Worm (Caenorhabditis elegans) whole organism, dauer: ENCODE data around the gene F16G10.13.

Experiments used
- unc-62 ChIP-seq: sonication (generic microtip); optimal IDR thresholded peaks from 2 replicates; lab custom pipeline; 2017; ENCODE audit warnings: missing biosample characterization, missing genetic modification reagents, missing genetic modification characterization

Gene F16G10.13

ce11 chrII:2366623-2367365 is 29.0 kb downstream of the F16G10.13 start, which contains the start of the genes F43C11.12 and F16G10.5:
Gene F43C11.12 (minus strand): TSS chrII:2366723.
Gene F16G10.5 (plus strand): TSS chrII:2367315.
- TF ChIP-seq unc-62 (GFP tag; lab: Kevin White, UChicago), result no peak

- no peak for TF ChIP-seq unc-62 (GFP tag; lab: Kevin White, UChicago)
Observed at ce11 chrII:2363673-2364072, 32.1 kb downstream of the F16G10.13 start, which contains the start of gene F43C11.11. Gene F43C11.11 (minus strand): TSS chrII:2363773.

ce11 chrII:2359965-2360364 is 35.8 kb downstream of the F16G10.13 start, which contains the start of gene F43C11.16:
Gene F43C11.16 (minus strand): TSS chrII:2360065.
- TF ChIP-seq unc-62 (GFP tag; lab: Kevin White, UChicago), result no peak

- no peak for TF ChIP-seq unc-62 (GFP tag; lab: Kevin White, UChicago)
Observed at ce11 chrII:2356795-2357194, 39.0 kb downstream of the F16G10.13 start, which contains the start of gene F43C11.1. Gene F43C11.1 (plus strand): TSS chrII:2357095.

ce11 chrII:2354476-2354875 is 41.3 kb downstream of the F16G10.13 start, which contains the start of gene F43C11.2:
Gene F43C11.2 (plus strand): TSS chrII:2354776.
- no peak for TF ChIP-seq unc-62 (GFP tag; lab: Kevin White, UChicago)

ce11 chrII:2353012-2353411 is 42.8 kb downstream of the F16G10.13 start, which contains the start of gene F43C11.3:
Gene F43C11.3 (plus strand): TSS chrII:2353312.
- no peak for TF ChIP-seq unc-62 (GFP tag; lab: Kevin White, UChicago)

- no peak for TF ChIP-seq unc-62 (GFP tag; lab: Kevin White, UChicago)
Observed at ce11 chrII:2352546-2352945, 43.2 kb downstream of the F16G10.13 start, which contains the start of gene F43C11.10. Gene F43C11.10 (minus strand): TSS chrII:2352646.

- no peak for TF ChIP-seq unc-62 (GFP tag; lab: Kevin White, UChicago)
Observed at ce11 chrII:2346672-2347071, 49.1 kb downstream of the F16G10.13 start, which contains the start of gene F43C11.4. Gene F43C11.4 (plus strand): TSS chrII:2346972.
